Fruit fly (Drosophila melanogaster): ENCODE results near the gene CG17328.

The CG17328 gene

DNA sequence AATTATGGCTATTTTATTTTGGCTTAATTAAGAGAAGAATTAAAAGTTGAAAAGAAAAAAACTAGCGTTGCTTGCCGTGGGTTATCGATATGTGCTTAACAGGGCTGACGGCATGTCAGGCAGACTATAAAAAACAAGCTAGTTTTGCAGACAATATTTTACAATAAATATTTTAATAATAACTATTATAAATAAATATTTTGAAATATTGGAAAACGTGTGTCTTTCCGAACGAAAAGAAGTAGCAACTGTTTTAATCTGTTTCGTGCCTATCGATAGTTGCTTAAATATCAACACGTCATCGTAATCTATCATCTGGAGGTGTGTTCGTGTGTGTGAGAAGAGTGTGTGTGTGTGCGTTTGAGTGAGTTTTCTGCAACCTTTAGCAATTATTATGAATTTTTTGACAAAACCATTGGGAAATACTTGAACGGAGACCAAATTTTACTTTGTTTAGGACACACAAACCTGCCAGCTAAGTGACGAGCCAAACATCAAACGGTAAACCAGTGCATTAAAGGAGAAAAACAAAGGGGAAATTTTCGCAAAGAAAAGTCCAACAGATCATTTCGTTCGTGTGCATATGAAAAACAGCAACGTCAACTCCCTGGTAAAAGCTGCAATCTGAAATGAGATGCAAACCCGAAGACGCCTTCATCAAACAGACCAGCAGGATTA lies 7.4 kb downstream of the CG17328 start, which contains the start of the genes CG5861 and Syx5 (continued):
- no peak for TF ChIP-seq slou (GFP tag; optimal IDR thresholded peaks at IDR 0.05)
- TF ChIP-seq kay (GFP tag; optimal IDR thresholded peaks at IDR 0.05) = peak; percentile 23
- peak; percentile 14 for TF ChIP-seq Asciz (GFP tag; optimal IDR thresholded peaks at IDR 0.05)
- TF ChIP-seq zen2 (GFP tag; IDR thresholded peaks at IDR 0.05; ENCODE audit: partially characterized antibody) = no peak; the same call in 2 of the 3 replicates
- TF ChIP-seq lilli (GFP tag; optimal IDR thresholded peaks at IDR 0.05) = peak; percentile 57
- peak; percentile 96 for TF ChIP-seq z (GFP tag; IDR thresholded peaks at IDR 0.05)
- TF ChIP-seq B-H1 (GFP tag; IDR thresholded peaks at IDR 0.05) = no peak
- TF ChIP-seq CG7786 (GFP tag; optimal IDR thresholded peaks at IDR 0.05) = no peak
- no peak for TF ChIP-seq lov (optimal IDR thresholded peaks at IDR 0.05)
- TF ChIP-seq lov (GFP tag; IDR thresholded peaks at IDR 0.05) = no peak
- peak; percentile 60; the same call in 2 of the 4 replicates for TF ChIP-seq Gug (GFP tag; IDR thresholded peaks at IDR 0.05)
- TF ChIP-seq CG7745 (tag; optimal IDR thresholded peaks at IDR 0.05) = peak; percentile 80
- TF ChIP-seq CG7839 (tag; optimal IDR thresholded peaks at IDR 0.05) = no peak
- no peak for TF ChIP-seq ro (GFP tag; IDR thresholded peaks at IDR 0.05)
- no peak for TF ChIP-seq ci (GFP tag; IDR thresholded peaks at IDR 0.05)
- no peak for TF ChIP-seq CG13624 (GFP tag; optimal IDR thresholded peaks at IDR 0.05)
- TF ChIP-seq tna (GFP tag; IDR thresholded peaks at IDR 0.05; ENCODE audit: partially characterized antibody) = peak; percentile 79
- no peak for TF ChIP-seq CG8359 (GFP tag; optimal IDR thresholded peaks at IDR 0.05; ENCODE audit: borderline replicate concordance)
- TF ChIP-seq CG12744 (GFP tag; optimal IDR thresholded peaks at IDR 0.05) = no peak
- TF ChIP-seq Kr (GFP tag; optimal IDR thresholded peaks at IDR 0.05) = no peak
- TF ChIP-seq Hr3 (GFP tag; optimal IDR thresholded peaks at IDR 0.05) = peak; percentile 65
- TF ChIP-seq PHDP (tag; optimal IDR thresholded peaks at IDR 0.05) = peak; percentile 57
- peak; percentile 54 for TF ChIP-seq E2f2 (GFP tag; IDR thresholded peaks at IDR 0.05)
- no peak for TF ChIP-seq tll (GFP tag; optimal IDR thresholded peaks at IDR 0.05)
- no peak for TF ChIP-seq onecut (GFP tag; IDR thresholded peaks at IDR 0.05)
- peak; percentile 53 for TF ChIP-seq Sox100B (GFP tag; optimal IDR thresholded peaks at IDR 0.05)
- peak; percentile 2 for TF ChIP-seq Bteb2 (GFP tag; optimal IDR thresholded peaks at IDR 0.05)
- peak; percentile 69 for TF ChIP-seq sens (GFP tag)
- TF ChIP-seq lab (GFP tag; optimal IDR thresholded peaks at IDR 0.05) = peak; percentile 81
- no peak for TF ChIP-seq Hand (GFP tag; optimal IDR thresholded peaks at IDR 0.05)
- no peak for TF ChIP-seq CG10462 (GFP tag; optimal IDR thresholded peaks at IDR 0.05)
- TF ChIP-seq nerfin-2 (GFP tag; IDR thresholded peaks at IDR 0.05; ENCODE audit: partially characterized antibody) = peak; percentile 77
- no peak for TF ChIP-seq sima (GFP tag; optimal IDR thresholded peaks at IDR 0.05)
- no peak for TF ChIP-seq Atf-2 (GFP tag; optimal IDR thresholded peaks at IDR 0.05)
- peak; percentile 67; the same call in 2 of the 3 replicates for TF ChIP-seq Dbx (GFP tag; IDR thresholded peaks at IDR 0.05)
- no peak for TF ChIP-seq Poxn (GFP tag; IDR thresholded peaks at IDR 0.05)
- TF ChIP-seq cg (GFP tag; optimal IDR thresholded peaks at IDR 0.05) = peak; percentile 93
- TF ChIP-seq pros (GFP tag; optimal IDR thresholded peaks at IDR 0.05) = no peak
- peak; percentile 92 for TF ChIP-seq CG2129 (GFP tag; IDR thresholded peaks at IDR 0.05; ENCODE audit: partially characterized antibody)
- peak; percentile 68 for TF ChIP-seq pzg (GFP tag; optimal IDR thresholded peaks at IDR 0.05)
- peak; percentile 47 for TF ChIP-seq CG9797 (GFP tag; optimal IDR thresholded peaks at IDR 0.05)
- TF ChIP-seq CG43689 (GFP tag; IDR thresholded peaks at IDR 0.05) = no peak
- no peak for TF ChIP-seq CG2199 (GFP tag; IDR thresholded peaks at IDR 0.05)
- peak; percentile 18 for TF ChIP-seq CG2202 (tag; optimal IDR thresholded peaks at IDR 0.05)
- TF ChIP-seq eve (GFP tag; optimal IDR thresholded peaks at IDR 0.05) = no peak
- peak; percentile 32 for TF ChIP-seq Ets97D (GFP tag; optimal IDR thresholded peaks at IDR 0.05)
- no peak for TF ChIP-seq C15 (GFP tag; IDR thresholded peaks at IDR 0.05)
- no peak for TF ChIP-seq croc (GFP tag; conservative IDR thresholded peaks at IDR 0.05)
- no peak for TF ChIP-seq CG18599 (GFP tag; optimal IDR thresholded peaks at IDR 0.05)
- TF ChIP-seq esg (GFP tag; conservative IDR thresholded peaks at IDR 0.05) = peak; percentile 44; the same call in 1 of the 2 replicates

Measured in whole organism, embryonic.